Worm (Caenorhabditis elegans) whole organism, midembryonic: ENCODE measurements around the gene otpl-8.

Experiments used
- T22C8.4 ChIP-seq: fragments of 200-800 bp; sonication (Bioruptor generic); IDR thresholded peaks from 2 replicates; pipeline ENCODE4 v1.3.6; 2022; ENCODE audit warnings: missing genetic modification characterization, missing compliant biosample characterization
- cog-1 ChIP-seq: sonication (generic microtip); optimal IDR thresholded peaks from 2 replicates; lab custom pipeline; 2016; ENCODE audit warnings: missing genetic modification characterization, missing compliant biosample characterization
- flt-1 ChIP-seq: fragments of 200-800 bp; sonication (Bioruptor generic); IDR thresholded peaks from 2 replicates; pipeline ENCODE4 v1.3.6; 2022; ENCODE audit warnings: missing genetic modification characterization, missing compliant biosample characterization
- klf-2 ChIP-seq: fragments of 200-800 bp; sonication (Bioruptor generic); conservative IDR thresholded peaks from 2 replicates; pipeline ENCODE4 v1.3.6; 2022; ENCODE audit warnings: missing genetic modification reagents, missing genetic modification characterization, missing compliant biosample characterization
- med-1 ChIP-seq: sonication (generic microtip); optimal IDR thresholded peaks from 2 replicates; lab custom pipeline; 2017; ENCODE audit warnings: missing genetic modification characterization, mild to moderate bottlenecking, missing compliant biosample characterization, antibody characterized with exemption, missing genetic modification reagents; ENCODE audit not compliant: insufficient read depth
- ref-1 ChIP-seq: fragments of 200-800 bp; sonication (Bioruptor generic); conservative IDR thresholded peaks from 2 replicates; pipeline ENCODE4 v1.3.6; 2022; ENCODE audit warnings: missing genetic modification reagents, missing genetic modification characterization, missing compliant biosample characterization
- tab-1 ChIP-seq: fragments of 200-800 bp; sonication (Bioruptor generic); IDR thresholded peaks from 2 replicates; pipeline ENCODE4 v1.3.6; 2022; ENCODE audit warnings: missing genetic modification characterization, missing compliant biosample characterization
- ztf-23 ChIP-seq: fragments of 200-800 bp; sonication (Bioruptor generic); IDR thresholded peaks from 2 replicates; pipeline ENCODE4 v1.3.6; 2022; ENCODE audit warnings: missing genetic modification reagents, missing genetic modification characterization, missing compliant biosample characterization
- ztf-29 ChIP-seq: fragments of 200-800 bp; sonication (Bioruptor generic); IDR thresholded peaks from 2 replicates; pipeline ENCODE4 v1.3.6; 2022; ENCODE audit warnings: missing genetic modification reagents, missing genetic modification characterization, missing compliant biosample characterization

Gene otpl-8

ce11 chrX:12298324-12298723, 27.6 kb upstream of the otpl-8 start, which contains the start of gene W06D11.3:
W06D11.3 (plus strand) TSS chrX:12298683.
- TF ChIP-seq ref-1 (GFP tag; lab: Robert Waterston, UW) (no peak), med-1 (no peak), cog-1 (tag; lab: Kevin White, UChicago) (no peak), klf-2 (GFP tag; lab: Robert Waterston, UW) (no peak), tab-1 (GFP tag; lab: Robert Waterston, UW) (no peak), ztf-23 (no peak), ztf-29 (GFP tag; lab: Robert Waterston, UW) (no peak), T22C8.4 (no peak), flt-1 (GFP tag; lab: Robert Waterston, UW) (no peak)

ce11 chrX:12296392-12296791, 25.7 kb upstream of the otpl-8 start, which contains the start of gene W06D11.2:
W06D11.2 (minus strand) TSS chrX:12296730.
- TF ChIP-seq ztf-23: no peak
- no peak for TF ChIP-seq med-1

DNA sequence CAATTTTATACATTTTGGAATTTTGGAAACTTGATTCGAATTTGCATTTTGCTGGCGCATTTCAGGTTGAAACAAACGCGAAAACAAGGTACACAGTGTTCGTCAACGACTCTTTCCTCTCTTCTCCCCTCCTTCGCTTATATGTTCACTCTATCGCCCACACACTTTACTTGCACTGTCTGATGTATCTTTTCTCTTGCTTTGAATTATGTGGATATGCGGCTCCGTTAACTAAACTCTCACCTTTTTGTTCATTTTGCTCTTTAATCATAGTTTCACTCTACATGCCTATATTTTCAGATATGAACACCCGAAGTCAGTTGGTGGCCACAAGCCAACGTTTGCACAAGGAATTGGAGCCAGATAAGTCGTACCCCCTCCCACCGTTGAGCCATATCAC, 23.5 kb upstream of the otpl-8 start, which contains the start of gene W06D11.1:
TSS of gene W06D11.1 (plus strand) at position 301 of the 400 bp plus-strand sequence.
- TF ChIP-seq cog-1 (tag; lab: Kevin White, UChicago) (no peak), tab-1 (GFP tag; lab: Robert Waterston, UW) (no peak), klf-2 (GFP tag; lab: Robert Waterston, UW) (no peak), ztf-29 (GFP tag; lab: Robert Waterston, UW) (no peak), med-1 (no peak), ref-1 (GFP tag; lab: Robert Waterston, UW) (no peak), ztf-23 (no peak), flt-1 (GFP tag; lab: Robert Waterston, UW) (no peak), T22C8.4 (no peak)

DNA sequence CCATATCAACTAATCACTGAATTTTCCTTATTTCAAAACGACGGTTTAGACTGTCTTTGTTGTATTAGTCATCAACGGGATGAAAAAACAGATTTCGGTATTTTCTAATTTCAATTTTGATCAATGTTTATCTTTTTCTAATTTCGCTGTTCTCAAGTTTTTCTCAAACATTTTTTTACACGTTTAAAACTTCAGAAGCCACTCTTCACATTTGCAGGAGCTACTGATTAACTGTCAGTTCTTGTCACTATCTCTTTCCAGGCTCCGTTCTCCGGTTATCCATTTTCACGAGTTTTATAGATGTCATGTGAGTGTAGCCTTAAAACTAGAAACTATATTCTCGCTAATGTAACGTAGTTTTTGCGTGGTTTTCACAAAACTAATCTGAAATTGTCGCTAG, 19.8 kb upstream of the otpl-8 start, which contains the start of gene C04B4.4:
TSS of gene C04B4.4 (plus strand) at position 301 of the 400 bp plus-strand sequence.
- TF ChIP-seq ref-1 (GFP tag; lab: Robert Waterston, UW) (no peak), ztf-29 (GFP tag; lab: Robert Waterston, UW) (no peak), cog-1 (tag; lab: Kevin White, UChicago) (no peak), T22C8.4 (no peak), ztf-23 (no peak), klf-2 (GFP tag; lab: Robert Waterston, UW) (no peak), med-1 (no peak), flt-1 (GFP tag; lab: Robert Waterston, UW) (no peak), tab-1 (GFP tag; lab: Robert Waterston, UW) (no peak)

DNA sequence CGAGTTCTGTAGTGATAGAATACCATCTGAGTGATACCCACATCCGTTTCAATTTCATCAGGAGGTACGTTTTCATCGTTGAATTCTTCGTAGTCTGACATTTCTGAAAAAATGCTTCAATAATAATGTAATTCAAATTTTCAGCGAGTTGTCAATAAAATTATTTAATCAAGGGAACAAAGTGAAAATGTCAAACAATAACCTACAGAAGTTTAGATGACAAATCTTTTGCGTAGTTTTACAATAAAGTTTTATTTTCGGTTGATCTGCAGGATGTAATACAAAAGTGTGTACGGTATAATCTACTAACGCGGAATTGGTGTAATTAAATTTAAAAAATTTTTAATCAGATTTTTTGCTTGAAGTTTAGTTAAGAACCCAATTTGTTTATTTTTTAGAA, 17.5 kb upstream of the otpl-8 start, which contains the start of gene C04B4.5:
TSS of gene C04B4.5 (minus strand) at position 101 of the 400 bp plus-strand sequence.
- TF ChIP-seq cog-1 (tag; lab: Kevin White, UChicago) (no peak), ztf-29 (GFP tag; lab: Robert Waterston, UW) (no peak), ztf-23 (no peak), tab-1 (GFP tag; lab: Robert Waterston, UW) (no peak), med-1 (no peak), klf-2 (GFP tag; lab: Robert Waterston, UW) (no peak), ref-1 (GFP tag; lab: Robert Waterston, UW) (no peak), flt-1 (GFP tag; lab: Robert Waterston, UW) (no peak), T22C8.4 (no peak)

DNA sequence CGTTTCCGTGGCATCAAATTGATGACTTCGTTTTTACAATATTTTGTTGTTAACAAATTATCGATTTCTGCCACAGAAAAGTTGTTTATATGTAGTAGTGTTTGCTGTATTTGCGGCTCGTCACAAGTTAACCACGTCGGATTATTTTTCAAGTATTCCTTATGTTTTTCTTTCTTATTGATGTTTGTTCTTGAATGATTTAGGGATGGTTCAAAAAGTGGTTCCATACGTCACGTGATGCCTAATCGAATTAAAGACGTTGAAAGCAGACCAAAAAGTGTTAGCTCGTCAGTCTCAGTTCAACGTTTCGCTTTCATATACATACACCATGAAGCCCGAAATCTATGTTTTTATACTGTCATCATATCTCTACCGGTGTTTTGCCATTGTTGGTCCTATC, 14.8 kb upstream of the otpl-8 start, which contains the start of gene lips-2:
TSS of gene lips-2 (plus strand) at position 301 of the 400 bp plus-strand sequence.
- TF ChIP-seq cog-1 (tag; lab: Kevin White, UChicago) (no peak), ztf-23 (no peak), klf-2 (GFP tag; lab: Robert Waterston, UW) (no peak), ref-1 (GFP tag; lab: Robert Waterston, UW) (no peak)

DNA sequence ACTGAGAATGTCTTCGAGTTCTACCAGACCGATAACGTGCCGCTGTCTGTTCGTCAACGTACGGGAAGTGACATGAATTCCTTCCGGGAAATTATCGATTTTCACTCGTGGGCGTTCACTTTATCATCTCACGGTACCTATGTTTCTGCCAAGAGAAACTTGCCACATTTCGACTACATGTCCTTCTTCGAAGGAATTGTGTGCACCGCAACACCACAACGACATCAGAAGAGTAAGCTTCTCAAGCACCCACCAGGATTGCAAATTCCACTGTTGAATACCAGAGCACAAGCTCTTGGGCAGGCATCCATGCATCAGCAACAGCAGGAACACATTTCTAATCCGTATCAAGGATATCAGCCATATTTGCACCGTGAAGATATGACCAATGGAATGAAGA, 13.4 kb upstream of the otpl-8 start:
- no peak for TF ChIP-seq ref-1 (GFP tag; lab: Robert Waterston, UW)
- no peak for TF ChIP-seq klf-2 (GFP tag; lab: Robert Waterston, UW)
- TF ChIP-seq T22C8.4: no peak
- no peak for TF ChIP-seq cog-1 (tag; lab: Kevin White, UChicago)
- TF ChIP-seq ztf-23: no peak
- no peak for TF ChIP-seq flt-1 (GFP tag; lab: Robert Waterston, UW)
- TF ChIP-seq ztf-29 (GFP tag; lab: Robert Waterston, UW): no peak

DNA sequence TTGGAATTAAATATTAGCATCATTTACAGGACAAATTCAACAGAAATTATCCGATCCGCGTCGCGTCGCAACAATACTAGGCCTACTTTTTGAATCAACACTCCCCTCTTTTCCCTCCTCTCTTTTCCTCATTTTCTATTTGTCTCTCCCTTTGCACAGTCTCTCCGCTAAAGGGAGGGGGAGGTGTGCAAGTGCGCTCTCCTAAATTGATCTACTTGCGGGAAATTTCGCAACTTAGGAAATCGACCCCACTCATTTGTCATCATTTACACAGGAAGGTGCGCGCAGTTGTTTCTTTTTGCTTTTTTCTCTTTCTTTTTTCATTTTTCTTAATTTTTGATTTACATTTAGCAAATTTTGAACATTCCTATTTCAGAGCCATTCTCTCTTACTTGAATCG, 12.2 kb upstream of the otpl-8 start, which contains the start of gene C04B4.2:
TSS of gene C04B4.2 (plus strand) at position 371 of the 400 bp plus-strand sequence.
- TF ChIP-seq klf-2 (GFP tag; lab: Robert Waterston, UW) (0 out of 2 replicates have a peak, but pooled peaks have one; percentile 29), ztf-29 (GFP tag; lab: Robert Waterston, UW) (no peak), tab-1 (GFP tag; lab: Robert Waterston, UW) (no peak)

DNA sequence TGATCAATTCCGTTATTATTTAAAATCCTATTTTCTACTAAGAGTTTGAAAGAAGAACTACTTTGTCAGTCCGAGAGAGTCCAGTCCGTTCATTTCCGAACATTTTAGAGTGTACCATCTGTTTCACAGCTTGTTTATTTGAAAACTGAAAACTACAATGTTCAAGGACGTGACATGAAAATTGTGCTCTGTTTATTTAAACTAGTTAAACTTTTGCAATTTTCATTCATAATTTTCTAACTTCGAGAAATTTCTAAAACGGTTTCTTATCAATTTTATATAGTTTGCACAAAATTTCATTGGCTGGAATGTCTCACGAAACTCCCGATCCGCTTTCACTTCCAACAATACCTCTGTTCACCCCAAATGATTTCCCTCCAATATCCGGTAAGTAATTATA, 9.7 kb upstream of the otpl-8 start, which contains the start of gene C04B4.1:
TSS of gene C04B4.1 (plus strand) at position 301 of the 400 bp plus-strand sequence.
- TF ChIP-seq cog-1 (tag; lab: Kevin White, UChicago) (no peak), T22C8.4 (no peak), med-1 (no peak), klf-2 (GFP tag; lab: Robert Waterston, UW) (no peak), ztf-29 (GFP tag; lab: Robert Waterston, UW) (no peak), ztf-23 (no peak), flt-1 (GFP tag; lab: Robert Waterston, UW) (no peak), tab-1 (GFP tag; lab: Robert Waterston, UW) (no peak), ref-1 (GFP tag; lab: Robert Waterston, UW) (no peak)

ce11 chrX:12275577-12275976, 4.8 kb upstream of the otpl-8 start, which contains the start of gene C04B4.6:
C04B4.6 (minus strand) TSS chrX:12275677.
- TF ChIP-seq flt-1 (GFP tag; lab: Robert Waterston, UW): no peak
- TF ChIP-seq med-1: no peak
- no peak for TF ChIP-seq ref-1 (GFP tag; lab: Robert Waterston, UW)
- TF ChIP-seq tab-1 (GFP tag; lab: Robert Waterston, UW): no peak
- TF ChIP-seq ztf-23: no peak
- TF ChIP-seq cog-1 (tag; lab: Kevin White, UChicago): no peak
- no peak for TF ChIP-seq T22C8.4
- TF ChIP-seq ztf-29 (GFP tag; lab: Robert Waterston, UW): no peak
- TF ChIP-seq klf-2 (GFP tag; lab: Robert Waterston, UW): no peak
